Worm (Caenorhabditis elegans): ENCODE measurements around the gene T02H6.10.

ce11 chrII:691550-691949, 11.0 kb upstream of the T02H6.10 start, which contains the start of gene T02H6.3:
- TF ChIP-seq ama-1 (optimal IDR thresholded peaks at IDR 0.05) (no peak), nhr-25 (tag; optimal IDR thresholded peaks at IDR 0.05; ENCODE audit: borderline replicate concordance, insufficient read depth) (no peak), nhr-28 (tag; optimal IDR thresholded peaks at IDR 0.05) (no peak), ZK546.5 (tag; optimal IDR thresholded peaks at IDR 0.05) (no peak), pqm-1 (tag; optimal IDR thresholded peaks at IDR 0.05) (no peak), Y75B8A.6 (GFP tag; IDR thresholded peaks at IDR 0.05) (no peak), lin-15B (tag; optimal IDR thresholded peaks at IDR 0.05) (no peak), unc-62 (GFP tag; optimal IDR thresholded peaks at IDR 0.05 in 1 of 2) (no peak), unc-62 (tag; optimal IDR thresholded peaks at IDR 0.05) (no peak), nhr-76 (tag; optimal IDR thresholded peaks at IDR 0.05) (no peak), nhr-10 (tag; optimal IDR thresholded peaks at IDR 0.05) (no peak), pha-4 (GFP tag; IDR thresholded peaks at IDR 0.05) (no peak), pha-4 (tag; optimal IDR thresholded peaks at IDR 0.05) (no peak), F26F4.8 (GFP tag; conservative IDR thresholded peaks at IDR 0.05) (no peak)
